Worm (Caenorhabditis elegans) whole organism, young adult: ENCODE data around the gene sri-62.

ENCODE experiments used
- C06A6.2 ChIP-seq: fragments of 200-800 bp; sonication (Bioruptor generic); conservative IDR thresholded peaks from 2 replicates; pipeline ENCODE4 v1.3.6; 2022; ENCODE audit warnings: missing genetic modification characterization, missing compliant biosample characterization
- akir-1 ChIP-seq: fragments of 200-800 bp; sonication (Bioruptor generic); optimal IDR thresholded peaks from 2 replicates; lab custom pipeline; 2018; ENCODE audit warnings: mild to moderate bottlenecking, missing genetic modification characterization, moderate library complexity, missing compliant biosample characterization
- aptf-3 ChIP-seq: fragments of 200-800 bp; sonication (Bioruptor generic); IDR thresholded peaks from 2 replicates; pipeline ENCODE4 v1.3.6; 2022; ENCODE audit warnings: missing genetic modification characterization, missing compliant biosample characterization
- cebp-1 ChIP-seq, 2 experiments: fragments of 200-800 bp in 1 of 2; sonication (Bioruptor generic) in 1 of 2; sonication (generic microtip) in 1 of 2; IDR thresholded peaks in 1 of 2; optimal IDR thresholded peaks in 1 of 2; 2 replicates each; pipeline versions ENCODE4 v1.3.6 to Lab custom; 2017 to 2022; ENCODE audit warnings: missing compliant biosample characterization in 2 of 2, missing genetic modification characterization in 2 of 2, mild to moderate bottlenecking in 1 of 2, missing genetic modification reagents in 1 of 2, moderate library complexity in 1 of 2
- cebp-2 ChIP-seq: fragments of 200-800 bp; sonication (Bioruptor generic); IDR thresholded peaks from 2 replicates; pipeline ENCODE4 v1.3.6; 2022; ENCODE audit warnings: missing genetic modification characterization, missing compliant biosample characterization
- dpl-1 ChIP-seq: fragments of 150-350 bp; optimal IDR thresholded peaks from 2 replicates; lab custom pipeline; 2014; ENCODE audit warnings: missing biosample characterization, missing genetic modification reagents, missing genetic modification characterization
- him-1 ChIP-seq: sonication (generic microtip); optimal IDR thresholded peaks from 2 replicates; lab custom pipeline; 2016; ENCODE audit warnings: missing genotype, missing genetic modification reagents, missing genetic modification characterization, missing compliant biosample characterization
- pbrm-1 ChIP-seq: fragments of 200-800 bp; sonication (Bioruptor generic); IDR thresholded peaks from 2 replicates; pipeline ENCODE4 v1.3.6; 2022; ENCODE audit warnings: missing genetic modification reagents, missing genetic modification characterization, missing compliant biosample characterization
- rec-8 ChIP-seq, 2 experiments: sonication (generic microtip); optimal IDR thresholded peaks; 2 replicates each; lab custom pipeline; 2016; ENCODE audit warnings: mild to moderate bottlenecking in 2 of 2, missing genetic modification characterization in 2 of 2, missing genetic modification reagents in 2 of 2, missing genotype in 2 of 2, missing biosample characterization in 1 of 2, missing compliant biosample characterization in 1 of 2, moderate library complexity in 1 of 2
- rpc-1 ChIP-seq, 2 experiments: fragments of 150-350 bp in 1 of 2; sonication (generic microtip) in 1 of 2; optimal IDR thresholded peaks; 2 replicates each; lab custom pipeline; 2014 to 2018; ENCODE audit warnings: missing biosample characterization in 1 of 2, missing genetic modification characterization in 1 of 2, missing genetic modification reagents in 1 of 2, missing genotype in 1 of 2

DNA sequence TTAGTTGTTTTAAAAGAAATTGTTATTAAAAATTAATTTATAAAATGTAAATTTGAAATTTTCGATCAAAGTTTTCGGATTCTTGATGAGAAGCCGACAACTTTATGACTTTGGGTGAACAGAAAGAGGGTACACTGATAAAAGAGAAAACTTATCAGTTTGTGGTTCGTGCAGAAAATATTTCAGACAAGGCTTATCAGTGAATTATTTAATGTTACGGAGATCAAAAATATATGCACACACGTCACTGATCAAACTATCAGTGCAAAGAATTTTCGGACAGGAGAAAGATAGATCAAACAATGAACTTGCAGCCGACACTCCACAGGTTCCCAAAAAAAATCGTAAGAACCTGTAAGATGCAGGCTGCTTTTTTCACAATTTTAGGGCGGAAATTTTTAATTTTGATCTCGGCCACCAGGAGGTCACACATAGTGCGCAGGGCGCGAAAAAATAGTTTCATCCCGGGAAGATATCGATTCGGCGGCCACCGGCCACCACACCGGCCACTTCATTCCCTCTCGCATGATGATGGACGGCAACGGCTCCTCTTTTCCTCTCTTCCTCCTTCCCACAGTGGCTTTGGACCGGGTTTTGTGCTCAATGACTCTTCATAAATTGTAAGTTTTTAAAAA is 20.6 kb downstream of the sri-62 start, which contains the start of gene F22E5.17:
- no peak for TF ChIP-seq dpl-1 (GFP tag; lab: Kevin White, UChicago)
- TF ChIP-seq rpc-1 (optimal IDR thresholded peaks at IDR 0.05; lab: Kevin White, UChicago): no peak
- TF ChIP-seq rpc-1 (tag; optimal IDR thresholded peaks at IDR 0.05; lab: Kevin White, UChicago): no peak
- TF ChIP-seq him-1 (tag; lab: Kevin White, UChicago): no peak
- TF ChIP-seq rec-8 (tag; optimal IDR thresholded peaks at IDR 0.05; lab: Kevin White, UChicago): no peak
- no peak for TF ChIP-seq C06A6.2 (GFP tag; lab: Robert Waterston, UW)
- no peak for TF ChIP-seq cebp-1 (GFP tag; IDR thresholded peaks at IDR 0.05; lab: Robert Waterston, UW)
- no peak for TF ChIP-seq cebp-1 (tag; optimal IDR thresholded peaks at IDR 0.05; lab: Kevin White, UChicago)
- no peak for TF ChIP-seq cebp-2 (GFP tag; lab: Robert Waterston, UW)
- no peak for TF ChIP-seq akir-1 (GFP tag; lab: Kevin White, UChicago)
- TF ChIP-seq pbrm-1 (GFP tag; lab: Robert Waterston, UW): no peak
- no peak for TF ChIP-seq aptf-3 (GFP tag; lab: Robert Waterston, UW)
